Fruit fly (Drosophila melanogaster) whole organism, embryonic: ENCODE data around the gene CG32459.

Source experiments
- CG10274 ChIP-seq: fragments of 200-800 bp; sonication (Bioruptor generic); optimal IDR thresholded peaks from 3 replicates; lab custom pipeline; 2017; ENCODE audit warnings: missing biosample characterization, mild to moderate bottlenecking, missing genetic modification characterization
- CG10321 ChIP-seq: fragments of 200-800 bp; sonication (Bioruptor generic); IDR thresholded peaks from 2 replicates; pipeline ENCODE4 v1.3.6; 2022; ENCODE audit warnings: missing biosample characterization, missing genetic modification characterization
- CG11695 ChIP-seq: fragments of 200-800 bp; sonication (Bioruptor generic); IDR thresholded peaks from 3 replicates; pipeline ENCODE4 v1.3.6; 2022; ENCODE audit warnings: missing biosample characterization, missing genetic modification characterization
- CG11696 ChIP-seq: fragments of 200-800 bp; sonication (Bioruptor generic); IDR thresholded peaks from 2 replicates; pipeline ENCODE4 v1.3.6; 2022; ENCODE audit warnings: missing biosample characterization, missing genetic modification characterization
- CG12236 ChIP-seq: fragments of 200-800 bp; sonication (Bioruptor generic); optimal IDR thresholded peaks from 2 replicates; lab custom pipeline; 2016; ENCODE audit warnings: missing biosample characterization, missing genetic modification characterization
- CG15073 ChIP-seq: fragments of 200-800 bp; sonication (Bioruptor generic); optimal IDR thresholded peaks from 2 replicates; lab custom pipeline; 2016; ENCODE audit warnings: missing biosample characterization, missing genetic modification characterization
- CG15479 ChIP-seq: fragments of 200-800 bp; sonication (Bioruptor generic); optimal IDR thresholded peaks from 3 replicates; lab custom pipeline; 2019; ENCODE audit warnings: missing biosample characterization, mild to moderate bottlenecking, missing genetic modification characterization, moderate library complexity
- CG15514 ChIP-seq: fragments of 200-800 bp; sonication (Bioruptor generic); optimal IDR thresholded peaks from 3 replicates; lab custom pipeline; 2017; ENCODE audit warnings: missing biosample characterization, missing genetic modification characterization, mild to moderate bottlenecking, moderate library complexity, missing genetic modification reagents
- CG17385 ChIP-seq: fragments of 200-800 bp; sonication (Bioruptor generic); optimal IDR thresholded peaks from 3 replicates; lab custom pipeline; 2018; ENCODE audit warnings: missing biosample characterization, mild to moderate bottlenecking, missing genetic modification characterization
- CG17829 ChIP-seq: fragments of 200-800 bp; optimal IDR thresholded peaks from 2 replicates; lab custom pipeline; 2019; ENCODE audit warnings: missing biosample characterization, mild to moderate bottlenecking, missing genetic modification characterization, moderate library complexity
- CG18476 ChIP-seq: fragments of 200-800 bp; sonication (Bioruptor generic); optimal IDR thresholded peaks from 2 replicates; lab custom pipeline; 2016; ENCODE audit warnings: missing biosample characterization, mild to moderate bottlenecking, missing genetic modification characterization
- CG2116 ChIP-seq: fragments of 200-800 bp; sonication (Bioruptor generic); optimal IDR thresholded peaks from 3 replicates; lab custom pipeline; 2018; ENCODE audit warnings: missing biosample characterization, mild to moderate bottlenecking, missing genetic modification characterization
- CG2678 ChIP-seq: fragments of 200-800 bp; sonication (Bioruptor generic); optimal IDR thresholded peaks from 3 replicates; lab custom pipeline; 2019; ENCODE audit warnings: missing biosample characterization, mild to moderate bottlenecking, missing genetic modification characterization, moderate library complexity
- CG2875 ChIP-seq: fragments of 200-800 bp; sonication (Bioruptor generic); optimal IDR thresholded peaks from 2 replicates; lab custom pipeline; 2017; ENCODE audit warnings: missing biosample characterization, mild to moderate bottlenecking, missing genetic modification characterization, missing genetic modification reagents
- CG31224 ChIP-seq: fragments of 200-800 bp; sonication (Bioruptor generic); IDR thresholded peaks from 2 replicates; pipeline ENCODE4 v1.3.6; 2022; ENCODE audit warnings: missing biosample characterization, missing genetic modification characterization
- CG43689 ChIP-seq: fragments of 200-800 bp; sonication (Bioruptor generic); IDR thresholded peaks from 2 replicates; pipeline ENCODE4 v1.3.6; 2022; ENCODE audit warnings: missing biosample characterization, missing genetic modification characterization
- CG4404 ChIP-seq: fragments of 200-800 bp; sonication (Bioruptor generic); IDR thresholded peaks from 2 replicates; pipeline ENCODE4 v1.3.6; 2022; ENCODE audit warnings: missing biosample characterization, missing genetic modification characterization
- CG6689 ChIP-seq: fragments of 200-800 bp; sonication (Bioruptor generic); IDR thresholded peaks from 2 replicates; pipeline ENCODE4 v1.3.6; 2022; ENCODE audit warnings: missing biosample characterization, missing genetic modification characterization
- CG6813 ChIP-seq: fragments of 200-800 bp; sonication (Bioruptor generic); optimal IDR thresholded peaks from 2 replicates; lab custom pipeline; 2017; ENCODE audit warnings: missing biosample characterization, missing genetic modification characterization, mild to moderate bottlenecking, moderate library complexity, missing genetic modification reagents
- CG7745 ChIP-seq: fragments of 200-800 bp; sonication (Bioruptor generic); optimal IDR thresholded peaks from 2 replicates; lab custom pipeline; 2018; ENCODE audit warnings: missing biosample characterization, mild to moderate bottlenecking, missing genetic modification characterization, moderate library complexity
- CG9609 ChIP-seq: fragments of 200-800 bp; sonication (Bioruptor generic); optimal IDR thresholded peaks from 3 replicates; lab custom pipeline; 2016; ENCODE audit warnings: missing biosample characterization, missing genetic modification characterization
- CG9727 ChIP-seq: fragments of 200-800 bp; sonication (Bioruptor generic); optimal IDR thresholded peaks from 3 replicates; lab custom pipeline; 2017; ENCODE audit warnings: missing biosample characterization, mild to moderate bottlenecking, missing genetic modification characterization
- Dad ChIP-seq: fragments of 200-800 bp; sonication (Bioruptor generic); optimal IDR thresholded peaks from 3 replicates; lab custom pipeline; 2016; ENCODE audit warnings: missing biosample characterization, missing genetic modification characterization
- Hmr ChIP-seq: fragments of 200-800 bp; sonication (Bioruptor generic); optimal IDR thresholded peaks from 3 replicates; lab custom pipeline; 2017; ENCODE audit warnings: mild to moderate bottlenecking, missing biosample characterization, missing genetic modification reagents, missing genetic modification characterization
- Hr51 ChIP-seq, 2 experiments: fragments of 200-800 bp; sonication (Bioruptor generic); optimal IDR thresholded peaks; 2 replicates in 1 of 2; 3 replicates in 1 of 2; lab custom pipeline; 2016 to 2018; ENCODE audit warnings: missing biosample characterization in 2 of 2, missing genetic modification characterization in 2 of 2, mild to moderate bottlenecking in 1 of 2, moderate library complexity in 1 of 2
- Jarid2 ChIP-seq: fragments of 200-800 bp; sonication (Bioruptor generic); optimal IDR thresholded peaks from 3 replicates; lab custom pipeline; 2017; ENCODE audit warnings: mild to moderate bottlenecking, missing biosample characterization, missing genetic modification reagents, missing genetic modification characterization
- Lim3 ChIP-seq: fragments of 200-800 bp; sonication (Bioruptor generic); IDR thresholded peaks from 2 replicates; pipeline ENCODE4 v1.3.6; 2022; ENCODE audit warnings: missing biosample characterization, missing genetic modification characterization
- Lpt ChIP-seq: fragments of >200 bp; optimal IDR thresholded peaks from 2 replicates; lab custom pipeline; 2018; ENCODE audit warnings: missing biosample characterization, missing genetic modification characterization
- NC2α ChIP-seq: fragments of 200-800 bp; sonication (Bioruptor generic); optimal IDR thresholded peaks from 2 replicates; lab custom pipeline; 2016; ENCODE audit warnings: missing biosample characterization, missing genetic modification characterization
- Opbp ChIP-seq: fragments of 200-800 bp; sonication (Bioruptor generic); IDR thresholded peaks from 3 replicates; pipeline ENCODE4 v1.3.6; 2022; ENCODE audit warnings: missing biosample characterization, missing genetic modification characterization; ENCODE audit not compliant: partially characterized antibody
- Ssrp ChIP-seq: fragments of 200-800 bp; sonication (Bioruptor generic); optimal IDR thresholded peaks from 2 replicates; lab custom pipeline; 2018; ENCODE audit warnings: missing biosample characterization, mild to moderate bottlenecking, missing genetic modification characterization, moderate library complexity
- Tbp ChIP-seq: fragments of >200 bp; optimal IDR thresholded peaks from 2 replicates; lab custom pipeline; 2018; ENCODE audit warnings: missing biosample characterization, missing genetic modification characterization
- Xrp1 ChIP-seq: fragments of 200-800 bp; sonication (Bioruptor generic); IDR thresholded peaks from 2 replicates; pipeline ENCODE4 v1.3.6; 2022; ENCODE audit warnings: missing biosample characterization, missing genetic modification characterization
- fd102C ChIP-seq: fragments of 200-800 bp; sonication (Bioruptor generic); optimal IDR thresholded peaks from 2 replicates; lab custom pipeline; 2018; ENCODE audit warnings: missing biosample characterization, mild to moderate bottlenecking, missing genetic modification characterization, moderate library complexity
- ftz-f1 ChIP-seq: fragments of 200-800 bp; sonication (Bioruptor generic); optimal IDR thresholded peaks from 2 replicates; lab custom pipeline; 2016; ENCODE audit warnings: missing biosample characterization, missing genetic modification characterization
- gce ChIP-seq: fragments of 200-800 bp; sonication (Bioruptor generic); IDR thresholded peaks from 3 replicates; pipeline ENCODE4 v1.3.6; 2022; ENCODE audit warnings: missing biosample characterization, missing genetic modification characterization
- gcm ChIP-seq: fragments of 200-800 bp; sonication (Bioruptor generic); optimal IDR thresholded peaks from 2 replicates; lab custom pipeline; 2019; ENCODE audit warnings: missing biosample characterization, mild to moderate bottlenecking, missing genetic modification characterization, moderate library complexity
- hth ChIP-seq: fragments of >200 bp; optimal IDR thresholded peaks from 2 replicates; lab custom pipeline; 2017; ENCODE audit warnings: inconsistent platforms
- kay ChIP-seq: fragments of 200-800 bp; sonication (Bioruptor generic); optimal IDR thresholded peaks from 2 replicates; lab custom pipeline; 2016; ENCODE audit warnings: missing biosample characterization, missing genetic modification characterization
- ken ChIP-seq: fragments of 200-800 bp; sonication (Bioruptor generic); IDR thresholded peaks from 3 replicates; pipeline ENCODE4 v1.3.6; 2022; ENCODE audit warnings: missing biosample characterization, missing genetic modification characterization
- pan ChIP-seq, 4 experiments: fragments of >200 bp in 3 of 4; fragments of 200-800 bp in 1 of 4; sonication (Bioruptor generic) in 1 of 4; optimal IDR thresholded peaks in 3 of 4; IDR thresholded peaks in 1 of 4; 2 replicates each; pipeline versions ENCODE4 v1.3.6 to Lab custom; 2017 to 2022; ENCODE audit warnings: missing biosample characterization in 2 of 4, missing genetic modification characterization in 2 of 4, mixed read lengths in 1 of 4
- scrt ChIP-seq: fragments of 200-800 bp; sonication (Bioruptor generic); optimal IDR thresholded peaks from 2 replicates; lab custom pipeline; 2018; ENCODE audit warnings: missing biosample characterization, mild to moderate bottlenecking, missing genetic modification characterization, moderate library complexity
- sens-2 ChIP-seq: fragments of 200-800 bp; sonication (Bioruptor generic); IDR thresholded peaks from 2 replicates; pipeline ENCODE4 v1.3.6; 2022; ENCODE audit warnings: missing biosample characterization, missing genetic modification characterization
- slou ChIP-seq: fragments of 200-800 bp; sonication (Bioruptor generic); optimal IDR thresholded peaks from 3 replicates; lab custom pipeline; 2016; ENCODE audit warnings: missing biosample characterization, missing genetic modification characterization
- so ChIP-seq: fragments of 200-800 bp; sonication (Bioruptor generic); IDR thresholded peaks from 3 replicates; pipeline ENCODE4 v1.3.6; 2022; ENCODE audit warnings: missing biosample characterization, missing genetic modification characterization
- sr ChIP-seq: fragments of 200-800 bp; sonication (Bioruptor generic); IDR thresholded peaks from 3 replicates; pipeline ENCODE4 v1.3.6; 2022; ENCODE audit warnings: missing biosample characterization, missing genetic modification characterization
- ttk ChIP-seq: fragments of 200-800 bp; sonication (Bioruptor generic); IDR thresholded peaks from 2 replicates; pipeline ENCODE4 v2.1.2; 2022; ENCODE audit warnings: missing biosample characterization, missing genetic modification characterization
- unpg ChIP-seq: fragments of 200-800 bp; sonication (Bioruptor generic); optimal IDR thresholded peaks from 3 replicates; lab custom pipeline; 2018; ENCODE audit warnings: missing biosample characterization, mild to moderate bottlenecking, missing genetic modification characterization, moderate library complexity
- yki ChIP-seq: fragments of >200 bp; optimal IDR thresholded peaks from 3 replicates; lab custom pipeline; 2018

The CG32459 gene

DNA sequence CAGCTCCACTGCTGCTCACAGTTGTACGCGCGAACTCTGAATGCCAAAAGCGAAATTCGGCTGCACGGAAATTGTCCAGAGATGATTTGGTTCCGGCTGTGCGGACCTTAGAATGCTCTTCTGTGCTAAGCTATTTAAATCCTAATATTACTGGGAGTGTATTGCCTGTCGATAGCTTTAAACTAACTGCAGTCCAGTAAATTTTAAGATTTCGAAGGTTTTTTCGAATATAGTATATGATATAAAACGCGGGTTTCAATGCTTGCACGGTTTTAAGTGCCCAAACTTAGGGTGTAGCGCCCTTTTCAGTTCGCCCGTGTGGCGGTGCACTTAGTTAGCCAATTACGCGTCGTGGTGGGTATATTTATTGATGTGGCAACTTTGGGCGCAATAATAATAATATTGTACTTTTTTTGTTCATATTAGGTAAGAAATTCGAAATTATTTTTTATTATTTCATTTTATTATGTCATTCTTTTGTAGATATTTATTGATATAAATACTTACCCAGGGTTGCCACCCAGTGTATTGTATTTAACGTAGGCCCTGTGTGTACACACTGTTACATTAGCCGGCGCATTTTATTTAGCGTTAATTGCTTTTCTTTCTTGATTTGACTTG, 23.0 kb upstream of the CG32459 start, which contains the start of the genes Chro and Ssl1 (continued):
- TF ChIP-seq kay (GFP tag; lab: Kevin White, UChicago) = peak; percentile 100
- peak; percentile 100 for TF ChIP-seq so (GFP tag; lab: Robert Waterston, UW)
- TF ChIP-seq CG15479 (GFP tag; lab: Kevin White, UChicago) = peak; percentile 92
- TF ChIP-seq ftz-f1 (GFP tag; lab: Kevin White, UChicago) = peak; percentile 97
- TF ChIP-seq sens-2 = peak; percentile 100
- TF ChIP-seq Lim3 (GFP tag; lab: Robert Waterston, UW) = peak; percentile 100
- TF ChIP-seq fd102C (GFP tag; lab: Kevin White, UChicago) = peak; percentile 99
- TF ChIP-seq Dad = peak; percentile 100
- peak; percentile 100 for TF ChIP-seq Hr51 (GFP tag; optimal IDR thresholded peaks at IDR 0.05; lab: Kevin White, UChicago)
- TF ChIP-seq ken (GFP tag; lab: Robert Waterston, UW) = peak; percentile 100
- TF ChIP-seq CG2116 (GFP tag; lab: Kevin White, UChicago) = peak; percentile 98
- TF ChIP-seq CG43689 (GFP tag; lab: Robert Waterston, UW) = peak; percentile 99
- peak; percentile 100 for TF ChIP-seq CG11695 (GFP tag; lab: Robert Waterston, UW)
- peak; percentile 100 for TF ChIP-seq NC2α
- no peak for TF ChIP-seq Tbp (GFP tag; lab: Kevin White, UChicago)
- peak; percentile 100 for TF ChIP-seq Hmr
- peak; percentile 99 for TF ChIP-seq gce (GFP tag; lab: Robert Waterston, UW)
- peak; percentile 99 for TF ChIP-seq CG31224 (GFP tag; lab: Robert Waterston, UW)
- TF ChIP-seq CG4404 (GFP tag; lab: Robert Waterston, UW) = peak; percentile 100
- peak; percentile 97 for TF ChIP-seq CG11696 (GFP tag; lab: Robert Waterston, UW)
- TF ChIP-seq CG12236 (GFP tag; lab: Kevin White, UChicago) = peak; percentile 100
- peak; percentile 100 for TF ChIP-seq CG9609 (GFP tag; lab: Kevin White, UChicago)
- TF ChIP-seq slou (GFP tag; lab: Kevin White, UChicago) = peak; percentile 100
- TF ChIP-seq Xrp1 = peak; percentile 100
- TF ChIP-seq yki (lab: Kevin White, UChicago) = peak; percentile 40
- peak; percentile 100 for TF ChIP-seq CG6689
- TF ChIP-seq CG17385 = peak; percentile 99
- TF ChIP-seq CG2678 = peak; percentile 100
- TF ChIP-seq CG18476 (GFP tag; lab: Kevin White, UChicago) = peak; percentile 100
- peak; percentile 90 for TF ChIP-seq CG10321 (GFP tag; lab: Robert Waterston, UW)
- no peak for TF ChIP-seq hth (lab: Kevin White, UChicago)
- peak; percentile 99 for TF ChIP-seq sr
- peak; percentile 56; the same call in 1 of the 3 replicates for TF ChIP-seq Opbp (GFP tag; lab: Robert Waterston, UW)
- peak; percentile 96 for TF ChIP-seq CG15514
- TF ChIP-seq CG2875 (GFP tag; lab: Kevin White, UChicago) = peak; percentile 100
- TF ChIP-seq ttk (GFP tag; lab: Robert Waterston, UW) = peak; percentile 100
- TF ChIP-seq CG10274 (GFP tag; lab: Kevin White, UChicago) = peak; percentile 100
- TF ChIP-seq Jarid2 (GFP tag; lab: Kevin White, UChicago) = peak; percentile 98
- TF ChIP-seq CG7745 (tag; lab: Kevin White, UChicago) = peak; percentile 97
- TF ChIP-seq CG6813 (GFP tag; lab: Kevin White, UChicago) = peak; percentile 100
- no peak for TF ChIP-seq pan (optimal IDR thresholded peaks at IDR 0.05; lab: Kevin White, UChicago)
- peak in 1 of 2 experiments; percentile 100 for TF ChIP-seq pan (GFP tag; optimal IDR thresholded peaks at IDR 0.05 in 1 of 2, IDR thresholded peaks at IDR 0.05 in 1 of 2)
- peak; percentile 100 for TF ChIP-seq gcm (GFP tag; lab: Kevin White, UChicago)
- no peak for TF ChIP-seq Lpt (GFP tag; lab: Kevin White, UChicago)
- TF ChIP-seq scrt (GFP tag; lab: Kevin White, UChicago) = peak; percentile 99
- TF ChIP-seq CG15073 (GFP tag; lab: Kevin White, UChicago) = peak; percentile 95
- peak; percentile 100 for TF ChIP-seq CG17829 (tag; lab: Kevin White, UChicago)
- peak; percentile 100 for TF ChIP-seq unpg (GFP tag; lab: Kevin White, UChicago)
- peak; percentile 100 for TF ChIP-seq Ssrp (tag; lab: Kevin White, UChicago)
- TF ChIP-seq CG9727 (GFP tag; lab: Kevin White, UChicago) = peak; percentile 100
